Worm (Caenorhabditis elegans) whole organism, early embryonic: ENCODE results near the gene C29F3.7.
"Not testable (repeated sequence)": the region's sequence is repeated elsewhere in the genome, so short reads cannot be mapped to it uniquely, and the experiment has no call there.

Experiments
- ama-1 ChIP-seq: fragments of 150-350 bp; optimal IDR thresholded peaks from 2 replicates; lab custom pipeline; 2014
- hmg-4 ChIP-seq: fragments of 200-800 bp; sonication (Bioruptor generic); optimal IDR thresholded peaks from 2 replicates; lab custom pipeline; 2018; ENCODE audit warnings: mild to moderate bottlenecking, missing genetic modification characterization, missing compliant biosample characterization
- tra-4 ChIP-seq: sonication (generic microtip); optimal IDR thresholded peaks from 2 replicates; lab custom pipeline; 2017; ENCODE audit warnings: missing genetic modification characterization, missing compliant biosample characterization

- not testable (repeated sequence) for TF ChIP-seq ama-1 (lab: Kevin White, UChicago); tra-4 (tag; lab: Kevin White, UChicago); hmg-4 (GFP tag; lab: Kevin White, UChicago)
Measured at ce11 chrV:15361412-15361811, 6.7 kb downstream of the C29F3.7 start, which contains the start of gene ech-1.1.
